Fruit fly (Drosophila melanogaster): ENCODE results near the gene CG5080.

DNA sequence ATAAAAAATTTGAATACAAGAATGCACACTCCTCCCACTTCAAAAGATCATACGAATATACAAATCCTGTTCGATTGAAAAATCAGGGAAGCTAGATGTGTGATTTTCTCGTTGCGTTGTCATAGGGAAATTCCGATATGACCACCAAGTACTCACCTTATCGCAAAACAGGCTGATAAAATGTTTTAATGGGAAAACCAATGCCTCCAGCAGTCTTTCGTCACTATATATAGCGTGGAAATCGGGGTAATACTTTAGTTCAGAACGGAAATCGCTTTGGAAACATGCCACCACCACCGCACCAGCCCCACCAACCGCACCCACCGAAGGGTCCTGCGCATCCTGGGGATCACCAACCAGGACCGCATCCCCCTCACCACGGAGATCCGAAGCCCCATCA lies 35.5 kb upstream of the CG5080 start, which contains the start of the genes CG5139 and CG43348:
- TF ChIP-seq CG11617 (GFP tag; optimal IDR thresholded peaks at IDR 0.05), result no peak
- no peak for TF ChIP-seq CG12768 (GFP tag; optimal IDR thresholded peaks at IDR 0.05)
- TF ChIP-seq kay (GFP tag; ENCODE audit: borderline replicate concordance), result no peak
- TF ChIP-seq CG14711 (tag; optimal IDR thresholded peaks at IDR 0.05), result no peak
- TF ChIP-seq Mnt (GFP tag; optimal IDR thresholded peaks at IDR 0.05), result no peak
- no peak for TF ChIP-seq Hr96 (GFP tag; optimal IDR thresholded peaks at IDR 0.05)
- no peak for TF ChIP-seq Crg-1 (GFP tag; optimal IDR thresholded peaks at IDR 0.05)
- no peak for TF ChIP-seq toe (GFP tag; optimal IDR thresholded peaks at IDR 0.05)
- no peak for TF ChIP-seq CG1620 (GFP tag; optimal IDR thresholded peaks at IDR 0.05)
- TF ChIP-seq ovo (GFP tag; optimal IDR thresholded peaks at IDR 0.05), result no peak
- TF ChIP-seq cnc (optimal IDR thresholded peaks at IDR 0.05), result no peak
- no peak for TF ChIP-seq cic (GFP tag; optimal IDR thresholded peaks at IDR 0.05)
